Worm (Caenorhabditis elegans) whole organism, L4/young adult: Measurements from ENCODE around the gene emc-1.

ENCODE experiments used
- W03F9.2 ChIP-seq: fragments of 150-350 bp; optimal IDR thresholded peaks from 2 replicates; lab custom pipeline; 2014; ENCODE audit warnings: missing biosample characterization, missing genetic modification characterization
- dao-5 ChIP-seq: sonication (generic microtip); optimal IDR thresholded peaks from 2 replicates; lab custom pipeline; 2016; ENCODE audit warnings: missing genotype, missing genetic modification characterization, moderate library complexity, missing compliant biosample characterization
- him-1 ChIP-seq: sonication (generic microtip); optimal IDR thresholded peaks from 2 replicates; lab custom pipeline; 2016; ENCODE audit warnings: missing genotype, missing genetic modification reagents, missing genetic modification characterization, missing compliant biosample characterization

- TF ChIP-seq him-1 (tag; lab: Kevin White, UChicago) = no peak
- no peak for TF ChIP-seq W03F9.2 (tag; lab: Kevin White, UChicago)
- TF ChIP-seq dao-5 (tag; lab: Kevin White, UChicago) = no peak
Observed at ce11 chrII:1500286-1500840, at the start of gene emc-1.
